Fruit fly (Drosophila melanogaster) ovary, adult (tissue): ENCODE results near the gene GATAd.

Experiments used
- CG17801 ChIP-seq: fragments of 200-800 bp; optimal IDR thresholded peaks from 2 replicates; lab custom pipeline; 2019; ENCODE audit warnings: missing biosample characterization, mild to moderate bottlenecking, missing genetic modification characterization, moderate library complexity; ENCODE audit not compliant: partially characterized antibody

Gene GATAd

dm6 chr2L:10333091-10333991 is at the start of gene GATAd:
Gene GATAd (plus strand): TSS chr2L:10333734.
- no peak for TF ChIP-seq CG17801 (GFP tag; lab: Kevin White, UChicago)

DNA sequence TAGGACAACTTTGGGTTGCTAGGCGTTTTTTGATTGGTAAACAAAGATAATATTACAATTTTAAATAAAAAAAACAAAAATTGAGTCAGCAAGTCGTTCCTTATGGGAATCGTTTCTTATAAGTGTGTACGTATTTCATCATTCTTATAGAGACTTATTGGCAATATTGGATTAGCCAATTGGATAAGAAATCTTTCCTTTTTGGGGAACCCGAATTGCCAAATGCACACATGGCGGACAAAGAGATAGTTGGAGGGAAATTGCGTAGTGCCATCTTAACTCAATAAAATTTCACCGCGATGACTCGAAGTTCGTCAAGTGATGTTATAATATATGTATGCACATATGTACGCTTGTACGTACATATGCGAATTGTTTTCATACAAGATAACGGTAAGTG is 42.3 kb upstream of the GATAd start:
- no peak for TF ChIP-seq CG17801 (GFP tag; lab: Kevin White, UChicago)

dm6 chr2L:10292066-10292560 is 41.4 kb upstream of the GATAd start, which contains the start of gene Ufd4:
Gene Ufd4 (minus strand): TSS chr2L:10292365.
- TF ChIP-seq CG17801 (GFP tag; lab: Kevin White, UChicago) = peak; percentile 65

- no peak for TF ChIP-seq CG17801 (GFP tag; lab: Kevin White, UChicago)
These were observed 38.5 kb upstream of the GATAd start, which contains the start of gene Hand for dm6 chr2L:10294798-10295669. Gene Hand (minus strand): TSS chr2L:10295385.

dm6 chr2L:10298306-10298705 is 35.2 kb upstream of the GATAd start:
- no peak for TF ChIP-seq CG17801 (GFP tag; lab: Kevin White, UChicago)

- no peak for TF ChIP-seq CG17801 (GFP tag; lab: Kevin White, UChicago)
These were observed 34.3 kb upstream of the GATAd start for dm6 chr2L:10299077-10299809.

DNA sequence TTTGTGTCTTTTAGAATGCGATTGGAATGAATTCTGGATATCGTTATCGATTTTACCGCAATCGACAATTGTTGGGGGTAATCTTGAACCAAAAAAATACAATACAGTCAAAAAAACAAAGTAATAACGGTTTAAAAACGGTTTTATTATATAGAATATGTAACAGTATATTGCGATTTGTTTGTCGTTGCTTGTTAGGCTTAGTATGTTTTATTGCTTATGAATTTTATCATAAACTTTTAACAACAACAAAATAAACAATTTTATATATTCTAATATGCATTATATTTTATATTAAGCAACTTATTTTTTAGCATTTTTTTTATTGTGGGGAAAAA is 33.8 kb upstream of the GATAd start, which contains the start of gene CYLD:
Gene CYLD, minus strand, starts transcription at position 38 of the 338 bp plus-strand sequence.
- TF ChIP-seq CG17801 (GFP tag; lab: Kevin White, UChicago) = peak; percentile 66

DNA sequence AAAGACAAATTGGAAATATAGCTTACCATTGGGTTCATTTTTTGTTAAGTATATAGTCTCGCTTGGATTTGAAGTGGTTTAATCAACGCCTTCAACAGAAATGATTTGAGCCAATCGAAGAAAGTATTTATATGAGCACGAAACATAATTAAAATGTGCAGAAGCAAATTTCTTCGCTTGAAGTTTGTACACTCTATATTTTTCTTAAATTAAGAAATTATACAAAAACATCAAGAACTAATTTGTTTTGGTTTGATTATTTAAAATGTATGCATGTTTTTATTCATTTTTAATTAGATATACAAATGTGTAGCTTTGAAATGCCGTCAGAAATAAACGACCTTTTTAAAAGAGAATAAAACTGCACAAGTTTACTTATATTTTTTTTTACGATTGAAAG is 31.6 kb upstream of the GATAd start, which contains the start of gene CG13138:
Gene CG13138, minus strand, starts transcription at position 101 of the 400 bp plus-strand sequence.
- no peak for TF ChIP-seq CG17801 (GFP tag; lab: Kevin White, UChicago)

DNA sequence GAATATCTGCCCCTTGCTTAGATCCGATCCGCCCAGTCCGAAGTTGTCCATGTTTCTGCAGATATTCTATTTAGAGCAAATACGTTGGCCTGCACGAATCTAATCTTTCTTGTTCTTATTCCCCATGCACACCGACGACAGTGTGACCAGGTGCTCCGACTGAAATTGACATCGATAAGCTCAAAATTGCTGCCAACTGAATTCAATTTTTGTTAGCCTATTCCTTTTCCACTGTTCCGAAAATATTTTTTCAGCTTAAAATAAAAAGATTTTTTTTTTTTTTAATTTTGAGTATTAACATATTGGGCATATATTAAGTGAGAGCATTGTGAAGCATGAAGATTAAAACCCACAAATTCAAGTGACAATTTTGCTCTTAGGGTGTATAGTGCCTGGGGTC is 29.7 kb upstream of the GATAd start, which contains the start of gene nmd:
Gene nmd, minus strand, starts transcription at position 162 of the 400 bp plus-strand sequence.
- no peak for TF ChIP-seq CG17801 (GFP tag; lab: Kevin White, UChicago)

DNA sequence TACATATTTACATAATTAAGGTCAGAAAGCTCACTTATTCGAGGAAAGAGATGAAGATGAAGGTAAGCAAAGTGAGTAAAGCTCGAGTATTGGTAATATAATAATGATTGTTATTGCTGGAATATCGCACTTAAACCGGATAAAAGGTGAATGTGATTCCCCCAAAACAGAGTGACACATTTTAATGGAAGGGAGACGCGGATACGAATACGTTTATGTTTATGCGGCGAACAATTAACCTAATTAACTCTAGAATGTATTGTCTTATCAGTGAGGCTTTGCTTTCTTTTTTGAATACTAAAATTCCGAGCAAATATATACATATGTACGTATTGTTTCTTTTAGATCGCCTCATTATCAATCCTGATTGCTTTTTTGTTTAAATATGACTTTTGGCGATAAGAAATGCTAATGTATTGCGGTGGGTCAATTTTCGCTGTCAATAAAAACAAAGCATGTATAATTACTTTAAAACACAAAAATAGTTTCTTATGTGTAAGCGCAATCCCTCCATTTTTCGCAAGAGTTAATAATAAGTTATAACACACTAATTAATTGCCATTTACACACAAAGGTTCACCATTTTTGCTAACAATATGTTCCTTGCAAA is 27.9 kb upstream of the GATAd start:
- TF ChIP-seq CG17801 (GFP tag; lab: Kevin White, UChicago) = no peak

dm6 chr2L:10306518-10307260 is 26.8 kb upstream of the GATAd start, which contains the start of the genes CG5390 and CG4968:
Gene CG5390 (minus strand): TSS chr2L:10306594.
Gene CG4968 (plus strand): TSS chr2L:10306922.
- peak; percentile 87 for TF ChIP-seq CG17801 (GFP tag; lab: Kevin White, UChicago)

DNA sequence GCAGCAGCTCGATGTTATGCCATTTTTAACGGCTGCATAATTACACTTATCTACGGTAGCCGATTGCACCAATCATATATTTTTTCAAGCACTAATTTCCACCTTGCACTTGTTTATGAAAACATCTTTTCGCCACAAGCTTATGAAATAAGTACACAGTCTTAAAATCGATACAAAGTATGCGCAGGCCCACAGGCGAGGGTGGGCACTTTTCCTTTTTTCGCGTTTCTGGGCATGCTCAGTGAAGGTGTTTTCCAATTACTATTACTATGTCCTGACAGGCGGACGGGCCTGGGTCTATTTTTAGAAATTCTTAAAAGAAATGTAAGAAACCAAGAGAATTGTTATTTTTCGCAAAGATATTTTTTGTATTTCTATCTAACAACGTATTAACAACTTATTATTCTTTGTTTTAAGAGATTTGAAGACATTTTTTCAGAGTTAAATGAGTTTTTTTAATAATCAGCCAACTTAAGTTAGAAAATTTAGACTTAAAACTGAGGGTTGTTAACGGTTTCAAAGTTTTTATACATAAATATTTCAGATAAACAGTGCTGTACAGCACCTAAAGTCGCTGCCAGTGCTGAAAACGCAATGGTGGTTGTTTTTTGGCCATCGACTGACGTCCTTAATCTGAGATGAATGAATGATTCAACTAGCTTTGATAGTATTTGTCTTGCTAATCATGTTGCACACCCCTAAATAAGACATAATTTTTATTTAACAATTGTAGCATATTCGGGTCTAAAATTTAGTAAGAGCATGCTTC is 22.7 kb upstream of the GATAd start, which contains the start of gene Cdk5alpha:
Gene Cdk5alpha, minus strand, starts transcription at position 343 of the 769 bp plus-strand sequence.
- TF ChIP-seq CG17801 (GFP tag; lab: Kevin White, UChicago) = no peak
